Worm (Caenorhabditis elegans) whole organism, L3 larva: ENCODE results near the gene T22G5.1.

Experiments
- ama-1 ChIP-seq: fragments of 150-350 bp; optimal IDR thresholded peaks from 2 replicates; lab custom pipeline; 2018
- lin-39 ChIP-seq: fragments of 150-350 bp; optimal IDR thresholded peaks from 2 replicates; lab custom pipeline; 2018; ENCODE audit warnings: missing biosample characterization, missing genetic modification reagents, missing genetic modification characterization
- mdl-1 ChIP-seq: fragments of 150-350 bp; optimal IDR thresholded peaks from 2 replicates; lab custom pipeline; 2014; ENCODE audit warnings: missing biosample characterization, missing genetic modification characterization
- nhr-23 ChIP-seq: fragments of 150-350 bp; optimal IDR thresholded peaks from 2 replicates; lab custom pipeline; 2014; ENCODE audit warnings: missing biosample characterization, missing genetic modification reagents, missing genetic modification characterization
- nhr-28 ChIP-seq: fragments of 150-350 bp; optimal IDR thresholded peaks from 2 replicates; lab custom pipeline; 2014; ENCODE audit warnings: missing biosample characterization, missing genetic modification characterization
- nhr-77 ChIP-seq: fragments of 150-350 bp; optimal IDR thresholded peaks from 2 replicates; lab custom pipeline; 2014; ENCODE audit warnings: missing biosample characterization, missing genetic modification characterization
- zag-1 ChIP-seq: fragments of 150-350 bp; optimal IDR thresholded peaks from 2 replicates; lab custom pipeline; 2014; ENCODE audit warnings: missing biosample characterization, missing genetic modification characterization
- ztf-11 ChIP-seq: fragments of 150-350 bp; optimal IDR thresholded peaks from 2 replicates; lab custom pipeline; 2014; ENCODE audit warnings: missing biosample characterization, missing genetic modification characterization

- TF ChIP-seq zag-1 (tag; lab: Kevin White, UChicago) = no peak
- TF ChIP-seq nhr-23 = no peak
- no peak for TF ChIP-seq nhr-28 (tag; lab: Kevin White, UChicago)
- no peak for TF ChIP-seq lin-39
- TF ChIP-seq mdl-1 = no peak
- no peak for TF ChIP-seq ama-1 (lab: Kevin White, UChicago)
- TF ChIP-seq ztf-11 = no peak
- no peak for TF ChIP-seq nhr-77 (tag; lab: Kevin White, UChicago)
Observed at ce11 chrV:13858906-13859305, 17.7 kb upstream of the T22G5.1 start, which contains the start of gene srx-135.
